Worm (Caenorhabditis elegans) whole organism, L1 larva: ENCODE data around the gene his-40.

Source experiments
- ceh-82 ChIP-seq, 3 experiments: fragments of 150-350 bp in 1 of 3; sonication (generic microtip) in 2 of 3; optimal IDR thresholded peaks; 2 replicates each; lab custom pipeline; 2014 to 2017; ENCODE audit warnings: missing biosample characterization in 3 of 3, missing genetic modification characterization in 3 of 3
- egl-27 ChIP-seq, 2 experiments: fragments of 150-350 bp in 1 of 2; sonication (generic microtip); optimal IDR thresholded peaks; 3 replicates each; lab custom pipeline; 2017 to 2018; ENCODE audit warnings: missing biosample characterization in 2 of 2, missing genetic modification characterization in 2 of 2, missing genetic modification reagents in 2 of 2
- mab-9 ChIP-seq: fragments of 200-800 bp; sonication (Bioruptor generic); IDR thresholded peaks from 2 replicates; pipeline ENCODE4 v1.3.6; 2022; ENCODE audit warnings: missing genetic modification reagents, missing genetic modification characterization, missing compliant biosample characterization
- mep-1 ChIP-seq: fragments of 150-350 bp; optimal IDR thresholded peaks from 2 replicates; lab custom pipeline; 2014; ENCODE audit warnings: missing biosample characterization, missing genetic modification characterization
- nhr-12 ChIP-seq: sonication (generic microtip); optimal IDR thresholded peaks from 2 replicates; lab custom pipeline; 2017; ENCODE audit warnings: missing biosample characterization, missing genetic modification characterization
- pqm-1 ChIP-seq: sonication (generic microtip); optimal IDR thresholded peaks from 3 replicates; lab custom pipeline; 2017; ENCODE audit warnings: missing biosample characterization, missing genetic modification characterization
- unc-130 ChIP-seq: fragments of 150-350 bp; optimal IDR thresholded peaks from 2 replicates; lab custom pipeline; 2017; ENCODE audit warnings: missing biosample characterization, missing genetic modification characterization, inconsistent platforms
- unc-62 ChIP-seq: fragments of 150-350 bp; optimal IDR thresholded peaks from 2 replicates; lab custom pipeline; 2014; ENCODE audit warnings: missing biosample characterization, missing genetic modification reagents, missing genetic modification characterization

- TF ChIP-seq mep-1 (tag; lab: Kevin White, UChicago) (no peak), unc-62 (GFP tag; lab: Kevin White, UChicago) (no peak), ceh-82 (tag; optimal IDR thresholded peaks at IDR 0.05; lab: Kevin White, UChicago) (no peak), mab-9 (GFP tag; lab: Robert Waterston, UW) (no peak), unc-130 (tag; lab: Kevin White, UChicago) (no peak), pqm-1 (no peak), egl-27 (tag; optimal IDR thresholded peaks at IDR 0.05; lab: Kevin White, UChicago) (no peak), nhr-12 (tag; lab: Kevin White, UChicago) (no peak)
These were observed 20.3 kb upstream of the his-40 start for ce11 chrX:7289565-7289964.
